Fruit fly (Drosophila melanogaster) whole organism, larva: Measurements from ENCODE around the gene CG43307.

Experiments used
- noc ChIP-seq: fragments of 200-800 bp; sonication (Bioruptor generic); optimal IDR thresholded peaks from 3 replicates; lab custom pipeline; 2019; ENCODE audit warnings: missing biosample characterization, mild to moderate bottlenecking, missing genetic modification characterization, moderate library complexity

Gene CG43307

dm6 chr2L:5799435-5800387 lies 11.7 kb upstream of the CG43307 start, which contains the start of gene CG9171:
TSS of gene CG9171 (minus strand) at chr2L:5800253.
- no peak for TF ChIP-seq noc (tag; lab: Kevin White, UChicago)

DNA sequence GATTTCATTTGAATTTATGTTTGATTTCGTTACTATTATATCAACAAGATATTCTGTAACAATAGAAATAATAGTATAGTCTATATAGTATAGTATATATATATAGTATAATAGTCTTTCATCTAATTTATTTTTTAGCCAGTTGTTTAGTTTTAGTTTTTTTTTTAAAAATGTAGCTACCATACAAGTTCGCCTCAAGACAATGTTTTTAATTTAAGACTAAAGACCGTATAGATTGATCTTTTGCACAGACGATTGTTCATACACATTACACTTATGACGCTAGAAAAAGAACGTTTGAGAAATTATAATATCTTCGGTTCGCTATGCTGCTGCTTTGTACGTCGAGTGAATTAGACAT lies 11.0 kb upstream of the CG43307 start:
- TF ChIP-seq noc (tag; lab: Kevin White, UChicago): no peak

DNA sequence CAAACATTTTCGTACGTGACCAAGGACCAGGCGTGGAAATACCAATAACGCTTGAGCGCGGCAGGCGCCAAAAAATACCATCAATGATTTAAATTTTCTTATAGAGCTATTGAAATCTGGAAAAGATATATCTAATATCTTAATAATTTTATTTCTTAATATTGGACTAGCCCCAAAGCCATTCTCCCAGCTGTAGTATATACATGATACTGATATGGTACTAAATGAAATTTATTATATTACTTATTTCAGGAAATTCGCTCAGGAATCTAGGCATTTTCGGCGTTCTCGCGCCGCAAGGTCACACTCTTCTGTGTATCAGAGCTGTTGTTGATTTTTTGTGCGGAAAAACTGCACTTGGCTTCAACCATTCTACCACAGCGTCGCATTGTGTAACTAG lies 9.4 kb upstream of the CG43307 start, which contains the start of the genes CG14005 and CG7239:
Gene CG14005 (minus strand): TSS at position 50 of the 400 bp plus-strand sequence.
Gene CG7239 (plus strand): TSS at position 295 of the 400 bp plus-strand sequence.
- no peak for TF ChIP-seq noc (tag; lab: Kevin White, UChicago)

- TF ChIP-seq noc (tag; lab: Kevin White, UChicago): no peak
These were observed 7.3 kb upstream of the CG43307 start for dm6 chr2L:5804077-5804476.

- no peak for TF ChIP-seq noc (tag; lab: Kevin White, UChicago)
These were observed 6.1 kb upstream of the CG43307 start, which contains the start of gene CG11034 for dm6 chr2L:5805091-5805817. TSS of gene CG11034 (plus strand) at chr2L:5805395.

- no peak for TF ChIP-seq noc (tag; lab: Kevin White, UChicago)
These were observed 7.0 kb downstream of the CG43307 start, which contains the start of gene COX6CL for dm6 chr2L:5818343-5818742. TSS of gene COX6CL (minus strand) at chr2L:5818443.

dm6 chr2L:5820930-5821329 lies 9.6 kb downstream of the CG43307 start:
- no peak for TF ChIP-seq noc (tag; lab: Kevin White, UChicago)

DNA sequence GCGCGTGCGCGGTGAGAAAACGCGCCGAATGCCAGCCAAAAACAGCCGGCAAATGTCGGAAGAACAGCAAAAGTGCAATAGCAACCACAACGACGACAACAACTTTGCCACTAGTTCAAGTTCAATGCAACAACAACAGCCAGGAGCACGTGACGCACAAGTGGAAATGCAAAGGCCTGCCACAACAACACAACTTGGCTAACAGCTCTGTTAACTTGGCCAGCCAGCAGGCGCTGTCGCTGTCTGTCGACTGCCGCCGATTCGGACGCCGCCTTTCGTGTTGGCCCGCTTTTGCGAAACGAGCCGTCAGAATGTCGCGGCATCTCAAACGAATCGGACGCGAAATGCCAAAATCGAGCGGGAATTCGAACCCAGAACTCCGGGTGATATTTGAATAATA lies 12.3 kb downstream of the CG43307 start, which contains the start of gene TrissinR:
Gene TrissinR (plus strand): TSS at position 301 of the 400 bp plus-strand sequence.
- no peak for TF ChIP-seq noc (tag; lab: Kevin White, UChicago)

dm6 chr2L:5856786-5857185 lies 45.4 kb downstream of the CG43307 start:
- no peak for TF ChIP-seq noc (tag; lab: Kevin White, UChicago)
